Worm (Caenorhabditis elegans) whole organism, midembryonic: ENCODE measurements around the gene pdl-1.

Source experiments
- T22C8.4 ChIP-seq: fragments of 200-800 bp; sonication (Bioruptor generic); IDR thresholded peaks from 2 replicates; pipeline ENCODE4 v1.3.6; 2022; ENCODE audit warnings: missing genetic modification characterization, missing compliant biosample characterization
- cog-1 ChIP-seq: sonication (generic microtip); optimal IDR thresholded peaks from 2 replicates; lab custom pipeline; 2016; ENCODE audit warnings: missing genetic modification characterization, missing compliant biosample characterization
- flt-1 ChIP-seq: fragments of 200-800 bp; sonication (Bioruptor generic); IDR thresholded peaks from 2 replicates; pipeline ENCODE4 v1.3.6; 2022; ENCODE audit warnings: missing genetic modification characterization, missing compliant biosample characterization
- klf-2 ChIP-seq: fragments of 200-800 bp; sonication (Bioruptor generic); conservative IDR thresholded peaks from 2 replicates; pipeline ENCODE4 v1.3.6; 2022; ENCODE audit warnings: missing genetic modification reagents, missing genetic modification characterization, missing compliant biosample characterization
- med-1 ChIP-seq: sonication (generic microtip); optimal IDR thresholded peaks from 2 replicates; lab custom pipeline; 2017; ENCODE audit warnings: missing genetic modification characterization, mild to moderate bottlenecking, missing compliant biosample characterization, antibody characterized with exemption, missing genetic modification reagents; ENCODE audit not compliant: insufficient read depth
- ref-1 ChIP-seq: fragments of 200-800 bp; sonication (Bioruptor generic); conservative IDR thresholded peaks from 2 replicates; pipeline ENCODE4 v1.3.6; 2022; ENCODE audit warnings: missing genetic modification reagents, missing genetic modification characterization, missing compliant biosample characterization
- tab-1 ChIP-seq: fragments of 200-800 bp; sonication (Bioruptor generic); IDR thresholded peaks from 2 replicates; pipeline ENCODE4 v1.3.6; 2022; ENCODE audit warnings: missing genetic modification characterization, missing compliant biosample characterization
- ztf-23 ChIP-seq: fragments of 200-800 bp; sonication (Bioruptor generic); IDR thresholded peaks from 2 replicates; pipeline ENCODE4 v1.3.6; 2022; ENCODE audit warnings: missing genetic modification reagents, missing genetic modification characterization, missing compliant biosample characterization
- ztf-29 ChIP-seq: fragments of 200-800 bp; sonication (Bioruptor generic); IDR thresholded peaks from 2 replicates; pipeline ENCODE4 v1.3.6; 2022; ENCODE audit warnings: missing genetic modification reagents, missing genetic modification characterization, missing compliant biosample characterization

The pdl-1 gene

DNA sequence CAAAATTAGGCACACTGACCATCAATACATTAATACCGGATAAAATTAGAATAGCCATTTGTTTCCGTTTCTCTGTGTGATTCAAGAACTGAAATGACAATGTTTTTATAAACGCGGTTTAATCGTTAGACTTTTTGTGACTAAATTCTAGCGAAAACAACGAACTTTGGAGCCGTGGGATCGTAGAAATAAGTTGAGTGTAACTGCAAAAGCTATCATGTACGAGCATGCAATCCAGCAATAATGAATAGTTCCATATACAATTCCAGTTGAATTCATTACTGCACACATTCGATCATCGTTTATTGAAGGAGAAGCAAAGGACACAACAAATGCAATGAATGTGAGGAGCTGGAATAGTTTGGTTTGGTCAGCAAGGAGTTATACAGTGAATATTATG is 2.5 kb downstream of the pdl-1 start:
- no peak for TF ChIP-seq flt-1 (GFP tag; lab: Robert Waterston, UW)
- no peak for TF ChIP-seq ztf-23 (GFP tag; lab: Robert Waterston, UW)
- no peak for TF ChIP-seq ref-1
- no peak for TF ChIP-seq T22C8.4
- no peak for TF ChIP-seq cog-1
- no peak for TF ChIP-seq med-1
- TF ChIP-seq tab-1 (GFP tag; lab: Robert Waterston, UW) = no peak
- TF ChIP-seq klf-2 (GFP tag; lab: Robert Waterston, UW) = no peak
- TF ChIP-seq ztf-29 = no peak

DNA sequence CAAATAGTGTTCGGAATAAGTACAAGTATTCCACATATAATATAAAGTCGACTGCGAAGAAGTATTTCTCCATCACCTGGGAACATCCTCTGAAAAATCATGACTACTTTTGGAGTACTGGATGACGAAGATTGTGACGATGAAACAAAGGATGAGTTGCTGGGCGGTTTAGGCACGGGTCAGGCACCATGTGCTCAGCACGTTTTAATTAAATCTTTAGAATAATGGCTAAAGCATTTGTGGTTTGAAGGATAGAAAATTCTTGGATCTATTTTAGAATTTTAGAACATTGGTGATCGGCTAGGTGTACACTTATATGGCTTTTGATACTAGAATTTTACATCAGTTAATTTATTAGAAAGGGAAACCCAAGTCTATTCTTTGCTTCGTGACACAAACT is 3.5 kb downstream of the pdl-1 start, which contains the start of gene C27H5.6:
Gene C27H5.6, minus strand, starts transcription at position 101 of the 400 bp plus-strand sequence.
- no peak for TF ChIP-seq flt-1 (GFP tag; lab: Robert Waterston, UW)
- TF ChIP-seq ztf-23 (GFP tag; lab: Robert Waterston, UW) = no peak
- no peak for TF ChIP-seq ref-1
- no peak for TF ChIP-seq T22C8.4
- no peak for TF ChIP-seq klf-2 (GFP tag; lab: Robert Waterston, UW)
- TF ChIP-seq med-1 = no peak
- no peak for TF ChIP-seq cog-1
- no peak for TF ChIP-seq tab-1 (GFP tag; lab: Robert Waterston, UW)
- TF ChIP-seq ztf-29 = no peak

- TF ChIP-seq T22C8.4 (no peak), klf-2 (GFP tag; lab: Robert Waterston, UW) (no peak), flt-1 (GFP tag; lab: Robert Waterston, UW) (no peak), ref-1 (no peak)
Measured at ce11 chrII:7189120-7189519, 5.5 kb downstream of the pdl-1 start, which contains the start of gene E04F6.4. Gene E04F6.4 (plus strand): TSS chrII:7189420.

ce11 chrII:7195541-7195940 is 11.9 kb downstream of the pdl-1 start, which contains the start of gene acdh-12:
Gene acdh-12 (minus strand): TSS chrII:7195641.
- TF ChIP-seq flt-1 (GFP tag; lab: Robert Waterston, UW) (no peak), klf-2 (GFP tag; lab: Robert Waterston, UW) (no peak), tab-1 (GFP tag; lab: Robert Waterston, UW) (no peak), cog-1 (no peak), ztf-29 (no peak), T22C8.4 (no peak), ztf-23 (GFP tag; lab: Robert Waterston, UW) (no peak), ref-1 (no peak), med-1 (no peak)

ce11 chrII:7196040-7196439 is 12.4 kb downstream of the pdl-1 start, which contains the start of gene maoc-1:
Gene maoc-1 (plus strand): TSS chrII:7196276.
- TF ChIP-seq ztf-23 (GFP tag; lab: Robert Waterston, UW) (no peak), flt-1 (GFP tag; lab: Robert Waterston, UW) (no peak), T22C8.4 (no peak), ztf-29 (no peak), tab-1 (GFP tag; lab: Robert Waterston, UW) (no peak), ref-1 (no peak), med-1 (no peak), cog-1 (no peak), klf-2 (GFP tag; lab: Robert Waterston, UW) (no peak)

DNA sequence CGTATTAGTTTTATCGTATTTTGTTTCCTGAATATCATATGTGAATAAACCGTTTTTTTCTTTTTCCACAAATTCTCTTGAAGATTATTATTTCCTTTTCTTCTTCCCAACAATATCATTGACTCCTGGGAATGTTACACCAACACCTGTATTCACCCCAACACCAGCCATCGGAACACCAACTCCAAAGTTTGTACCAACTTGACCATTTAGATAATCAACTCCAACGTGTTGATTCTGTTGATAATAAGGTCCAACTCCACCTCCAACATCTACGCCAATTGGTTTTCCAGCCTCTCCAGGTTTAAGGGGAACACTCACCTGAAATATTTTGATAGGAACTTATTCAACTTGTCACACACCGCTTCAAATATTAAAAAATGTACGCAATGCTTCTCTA is 13.8 kb downstream of the pdl-1 start:
- no peak for TF ChIP-seq ref-1
- no peak for TF ChIP-seq tab-1 (GFP tag; lab: Robert Waterston, UW)
- TF ChIP-seq ztf-23 (GFP tag; lab: Robert Waterston, UW) = no peak
- no peak for TF ChIP-seq cog-1
- TF ChIP-seq flt-1 (GFP tag; lab: Robert Waterston, UW) = no peak
- TF ChIP-seq ztf-29 = no peak
- TF ChIP-seq T22C8.4 = no peak
- no peak for TF ChIP-seq klf-2 (GFP tag; lab: Robert Waterston, UW)
- no peak for TF ChIP-seq med-1

DNA sequence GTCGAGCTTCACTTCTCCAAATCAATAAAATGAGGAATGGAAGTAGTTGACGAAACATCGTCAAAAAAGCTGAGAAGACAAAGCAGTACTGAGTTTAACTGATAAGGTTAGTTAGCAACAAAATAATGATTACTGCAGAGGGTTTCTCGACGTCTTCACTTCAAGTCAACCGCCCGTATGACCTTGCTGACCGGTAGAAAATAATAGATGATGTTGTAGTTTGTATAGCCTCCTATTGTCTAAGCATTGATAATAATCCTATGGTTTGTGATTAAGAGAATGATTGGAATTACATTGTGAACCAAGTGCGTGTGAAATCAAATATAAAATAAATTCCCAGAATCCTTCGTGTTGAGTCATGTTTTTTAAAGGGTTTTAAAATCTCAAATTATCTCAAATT is 15.7 kb downstream of the pdl-1 start, which contains the start of gene E04F6.6:
Gene E04F6.6, minus strand, starts transcription at position 258 of the 400 bp plus-strand sequence.
- TF ChIP-seq T22C8.4 (no peak), ztf-29 (no peak), ref-1 (no peak), klf-2 (GFP tag; lab: Robert Waterston, UW) (no peak), ztf-23 (GFP tag; lab: Robert Waterston, UW) (no peak), flt-1 (GFP tag; lab: Robert Waterston, UW) (no peak), cog-1 (no peak), med-1 (no peak), tab-1 (GFP tag; lab: Robert Waterston, UW) (no peak)

DNA sequence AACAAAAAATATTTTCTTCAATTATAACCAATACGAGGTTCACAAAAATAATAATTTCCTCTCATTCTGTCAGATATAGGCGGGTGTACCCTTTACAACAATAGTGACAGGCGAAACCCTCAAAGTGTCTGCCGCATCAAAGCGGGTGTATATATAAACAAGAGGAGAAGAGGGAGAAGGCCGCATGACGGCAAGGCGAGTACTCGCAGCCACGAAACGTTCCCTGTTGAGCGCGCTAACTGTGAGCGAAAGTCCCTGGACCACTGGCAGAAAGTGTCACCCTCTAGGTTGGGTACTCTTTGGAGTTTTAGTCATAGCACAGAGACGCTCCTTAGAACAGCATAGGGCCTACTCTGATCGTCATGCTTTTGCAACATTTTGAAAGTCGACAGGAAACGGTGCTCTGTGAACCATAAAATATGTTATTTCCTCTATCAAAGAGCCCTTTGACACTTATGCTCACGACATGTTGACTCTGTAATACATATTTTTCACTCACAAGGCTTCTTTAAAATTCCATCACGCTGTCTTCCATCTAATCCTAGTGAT is 16.5 kb downstream of the pdl-1 start, which contains the start of gene pcrg-1:
Gene pcrg-1, plus strand, starts transcription at position 499 of the 549 bp plus-strand sequence.
- TF ChIP-seq T22C8.4 = peak; percentile 92
- peak; percentile 82 for TF ChIP-seq ref-1
- peak; percentile 61 for TF ChIP-seq med-1
- TF ChIP-seq flt-1 (GFP tag; lab: Robert Waterston, UW) = peak; percentile 95
- peak; percentile 96 for TF ChIP-seq tab-1 (GFP tag; lab: Robert Waterston, UW)
- peak; percentile 74 for TF ChIP-seq cog-1
- TF ChIP-seq ztf-23 (GFP tag; lab: Robert Waterston, UW) = peak; percentile 94
- peak; percentile 86 for TF ChIP-seq klf-2 (GFP tag; lab: Robert Waterston, UW)
- peak; percentile 85 for TF ChIP-seq ztf-29

- TF ChIP-seq med-1 (no peak), tab-1 (GFP tag; lab: Robert Waterston, UW) (no peak), ztf-29 (no peak), T22C8.4 (no peak), ztf-23 (GFP tag; lab: Robert Waterston, UW) (no peak), flt-1 (GFP tag; lab: Robert Waterston, UW) (no peak), ref-1 (no peak), cog-1 (no peak), klf-2 (GFP tag; lab: Robert Waterston, UW) (no peak)
Measured at ce11 chrII:7203110-7203509, 19.5 kb downstream of the pdl-1 start, which contains the start of gene srd-56. Gene srd-56 (minus strand): TSS chrII:7203210.

DNA sequence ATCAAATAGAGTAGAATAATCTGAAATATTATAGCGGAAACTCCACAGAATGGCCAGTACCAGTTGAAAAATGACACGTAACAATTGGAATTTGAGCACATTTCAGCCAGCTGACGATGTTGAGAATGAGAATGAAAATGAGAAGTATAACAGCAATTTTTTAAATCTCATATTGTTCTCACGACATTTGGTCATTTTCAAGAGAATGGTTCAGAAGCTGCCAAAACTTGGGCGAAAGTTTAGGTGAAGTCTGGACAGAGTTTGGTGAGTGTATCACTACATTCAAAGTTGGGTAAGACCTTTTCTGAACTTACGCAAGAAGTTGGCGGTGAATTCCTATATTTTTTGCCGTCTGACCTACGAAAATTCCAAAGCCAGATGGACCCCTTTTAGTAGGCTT is 21.4 kb downstream of the pdl-1 start, which contains the start of gene srd-58:
Gene srd-58, minus strand, starts transcription at position 101 of the 400 bp plus-strand sequence.
- TF ChIP-seq ztf-23 (GFP tag; lab: Robert Waterston, UW) (no peak), tab-1 (GFP tag; lab: Robert Waterston, UW) (no peak), T22C8.4 (no peak), ref-1 (no peak), klf-2 (GFP tag; lab: Robert Waterston, UW) (no peak)
